Worm (Caenorhabditis elegans) whole organism, mixed stage, embryonic: ENCODE results near the gene F41H10.1.

Source experiments
- elt-3 ChIP-seq: fragments of 150-350 bp; optimal IDR thresholded peaks from 2 replicates; lab custom pipeline; 2014; ENCODE audit warnings: missing biosample characterization, missing genetic modification characterization
- ham-2 ChIP-seq: fragments of 200-800 bp; sonication (Bioruptor generic); optimal IDR thresholded peaks from 2 replicates; lab custom pipeline; 2018; ENCODE audit warnings: mild to moderate bottlenecking, missing genetic modification characterization, missing compliant biosample characterization
- hlh-1 ChIP-seq: fragments of 150-350 bp; optimal IDR thresholded peaks from 2 replicates; lab custom pipeline; 2014; ENCODE audit warnings: missing biosample characterization, missing genetic modification reagents, missing genetic modification characterization
- lin-32 ChIP-seq: fragments of 200-800 bp; sonication (Bioruptor generic); optimal IDR thresholded peaks from 2 replicates; lab custom pipeline; 2018; ENCODE audit warnings: mild to moderate bottlenecking, missing genetic modification characterization, missing compliant biosample characterization
- lsy-2 ChIP-seq: fragments of 150-350 bp; optimal IDR thresholded peaks from 2 replicates; lab custom pipeline; 2014; ENCODE audit warnings: missing biosample characterization, missing genetic modification characterization
- nhr-12 ChIP-seq: fragments of 150-350 bp; optimal IDR thresholded peaks from 2 replicates; lab custom pipeline; 2014; ENCODE audit warnings: missing biosample characterization, missing genetic modification characterization
- unc-62 ChIP-seq: fragments of 150-350 bp; optimal IDR thresholded peaks from 2 replicates; lab custom pipeline; 2014; ENCODE audit warnings: missing biosample characterization, missing genetic modification reagents, missing genetic modification characterization

- TF ChIP-seq nhr-12, result no peak
- no peak for TF ChIP-seq unc-62 (GFP tag; lab: Kevin White, UChicago)
- no peak for TF ChIP-seq lsy-2
- no peak for TF ChIP-seq ham-2
- no peak for TF ChIP-seq lin-32 (GFP tag; lab: Kevin White, UChicago)
- no peak for TF ChIP-seq elt-3 (tag; lab: Kevin White, UChicago)
- no peak for TF ChIP-seq hlh-1 (tag; lab: Kevin White, UChicago)
Measured at ce11 chrIV:5397539-5397938, 14.8 kb downstream of the F41H10.1 start, which contains the start of gene ZK616.2.
